Worm (Caenorhabditis elegans) whole organism, midembryonic: Measurements from ENCODE around the gene aat-2.

Experiments
- T22C8.4 ChIP-seq: fragments of 200-800 bp; sonication (Bioruptor generic); IDR thresholded peaks from 2 replicates; pipeline ENCODE4 v1.3.6; 2022; ENCODE audit warnings: missing genetic modification characterization, missing compliant biosample characterization
- ref-1 ChIP-seq: fragments of 200-800 bp; sonication (Bioruptor generic); conservative IDR thresholded peaks from 2 replicates; pipeline ENCODE4 v1.3.6; 2022; ENCODE audit warnings: missing genetic modification reagents, missing genetic modification characterization, missing compliant biosample characterization
- ztf-29 ChIP-seq: fragments of 200-800 bp; sonication (Bioruptor generic); IDR thresholded peaks from 2 replicates; pipeline ENCODE4 v1.3.6; 2022; ENCODE audit warnings: missing genetic modification reagents, missing genetic modification characterization, missing compliant biosample characterization

ce11 chrV:9254012-9254696 lies 8.0 kb upstream of the aat-2 start, which contains the start of gene F07C3.9:
- TF ChIP-seq ref-1 (GFP tag; lab: Robert Waterston, UW) = no peak
- no peak for TF ChIP-seq T22C8.4 (GFP tag; lab: Robert Waterston, UW)
- TF ChIP-seq ztf-29 (GFP tag; lab: Robert Waterston, UW) = no peak
